Fruit fly (Drosophila melanogaster) whole organism, embryonic: ENCODE results near the gene CG6040.

Source experiments
- B-H1 ChIP-seq: fragments of 200-800 bp; sonication (Bioruptor generic); IDR thresholded peaks from 3 replicates; pipeline ENCODE4 v1.3.6; 2022; ENCODE audit warnings: missing biosample characterization, missing genetic modification characterization
- CG10321 ChIP-seq: fragments of 200-800 bp; sonication (Bioruptor generic); IDR thresholded peaks from 2 replicates; pipeline ENCODE4 v1.3.6; 2022; ENCODE audit warnings: missing biosample characterization, missing genetic modification characterization
- CG11085 ChIP-seq: fragments of 200-800 bp; sonication (Bioruptor generic); IDR thresholded peaks from 2 replicates; pipeline ENCODE4 v1.3.6; 2022; ENCODE audit warnings: missing biosample characterization, missing genetic modification characterization
- CG11696 ChIP-seq: fragments of 200-800 bp; sonication (Bioruptor generic); IDR thresholded peaks from 2 replicates; pipeline ENCODE4 v1.3.6; 2022; ENCODE audit warnings: missing biosample characterization, missing genetic modification characterization
- CG12155 ChIP-seq: fragments of 200-800 bp; sonication (Bioruptor generic); optimal IDR thresholded peaks from 3 replicates; lab custom pipeline; 2016; ENCODE audit warnings: missing biosample characterization, missing genetic modification characterization
- CG13296 ChIP-seq: fragments of 200-800 bp; sonication (Bioruptor generic); optimal IDR thresholded peaks from 3 replicates; lab custom pipeline; 2018; ENCODE audit warnings: missing biosample characterization, mild to moderate bottlenecking, missing genetic modification characterization
- CG14710 ChIP-seq: fragments of 200-800 bp; sonication (Bioruptor generic); optimal IDR thresholded peaks from 3 replicates; lab custom pipeline; 2019; ENCODE audit warnings: missing biosample characterization, mild to moderate bottlenecking, missing genetic modification characterization, moderate library complexity
- CG17359 ChIP-seq: fragments of 200-800 bp; sonication (Bioruptor generic); optimal IDR thresholded peaks from 3 replicates; lab custom pipeline; 2018; ENCODE audit warnings: missing biosample characterization, mild to moderate bottlenecking, missing genetic modification characterization, moderate library complexity
- CG17385 ChIP-seq: fragments of 200-800 bp; sonication (Bioruptor generic); optimal IDR thresholded peaks from 3 replicates; lab custom pipeline; 2018; ENCODE audit warnings: missing biosample characterization, mild to moderate bottlenecking, missing genetic modification characterization
- CG18619 ChIP-seq: fragments of 200-800 bp; sonication (Bioruptor generic); optimal IDR thresholded peaks from 3 replicates; lab custom pipeline; 2017; ENCODE audit warnings: missing biosample characterization, mild to moderate bottlenecking, missing genetic modification characterization
- CG2199 ChIP-seq: fragments of 200-800 bp; sonication (Bioruptor generic); IDR thresholded peaks from 3 replicates; pipeline ENCODE4 v1.3.6; 2022; ENCODE audit warnings: missing biosample characterization, missing genetic modification characterization
- CG6854 ChIP-seq: fragments of 200-800 bp; sonication (Bioruptor generic); optimal IDR thresholded peaks from 3 replicates; lab custom pipeline; 2017; ENCODE audit warnings: missing biosample characterization, mild to moderate bottlenecking, missing genetic modification characterization
- CG7271 ChIP-seq: fragments of 200-800 bp; sonication (Bioruptor generic); optimal IDR thresholded peaks from 2 replicates; lab custom pipeline; 2018; ENCODE audit warnings: missing biosample characterization, mild to moderate bottlenecking, missing genetic modification characterization, moderate library complexity
- CG7357 ChIP-seq: fragments of 200-800 bp; sonication (Bioruptor generic); IDR thresholded peaks from 3 replicates; pipeline ENCODE4 v1.3.6; 2022; ENCODE audit warnings: missing biosample characterization, missing genetic modification characterization
- CG7745 ChIP-seq: fragments of 200-800 bp; sonication (Bioruptor generic); optimal IDR thresholded peaks from 2 replicates; lab custom pipeline; 2018; ENCODE audit warnings: missing biosample characterization, mild to moderate bottlenecking, missing genetic modification characterization, moderate library complexity
- CG7839 ChIP-seq: fragments of 200-800 bp; sonication (Bioruptor generic); optimal IDR thresholded peaks from 3 replicates; lab custom pipeline; 2018; ENCODE audit warnings: missing biosample characterization, mild to moderate bottlenecking, missing genetic modification characterization, moderate library complexity
- CG8359 ChIP-seq: fragments of 200-800 bp; sonication (Bioruptor generic); optimal IDR thresholded peaks from 2 replicates; lab custom pipeline; 2017; ENCODE audit warnings: missing biosample characterization, mild to moderate bottlenecking, missing genetic modification characterization, borderline replicate concordance
- CG8924 ChIP-seq: fragments of 200-800 bp; optimal IDR thresholded peaks from 3 replicates; lab custom pipeline; 2019; ENCODE audit warnings: missing biosample characterization, mild to moderate bottlenecking, missing genetic modification characterization, moderate library complexity
- CG8944 ChIP-seq: fragments of 200-800 bp; sonication (Bioruptor generic); optimal IDR thresholded peaks from 3 replicates; lab custom pipeline; 2016; ENCODE audit warnings: missing biosample characterization, missing genetic modification characterization
- CG9215 ChIP-seq: fragments of 200-800 bp; sonication (Bioruptor generic); IDR thresholded peaks from 2 replicates; pipeline ENCODE4 v1.3.6; 2022; ENCODE audit warnings: missing biosample characterization, missing genetic modification characterization
- E2f2 ChIP-seq: fragments of 200-800 bp; sonication (Bioruptor generic); IDR thresholded peaks from 2 replicates; pipeline ENCODE4 v1.3.6; 2022; ENCODE audit warnings: missing biosample characterization, missing genetic modification characterization
- Fer3 ChIP-seq: fragments of 200-800 bp; sonication (Bioruptor generic); optimal IDR thresholded peaks from 2 replicates; lab custom pipeline; 2018; ENCODE audit warnings: missing biosample characterization, mild to moderate bottlenecking, missing genetic modification characterization, moderate library complexity
- H2.0 ChIP-seq: fragments of 200-800 bp; sonication (Bioruptor generic); IDR thresholded peaks from 2 replicates; pipeline ENCODE4 v1.3.6; 2022; ENCODE audit warnings: missing biosample characterization, missing genetic modification characterization
- HLH4C ChIP-seq: fragments of 200-800 bp; sonication (Bioruptor generic); IDR thresholded peaks from 3 replicates; pipeline ENCODE4 v1.3.6; 2022; ENCODE audit warnings: missing biosample characterization, missing genetic modification characterization; ENCODE audit not compliant: partially characterized antibody
- Hey ChIP-seq: fragments of 200-800 bp; sonication (Bioruptor generic); optimal IDR thresholded peaks from 3 replicates; lab custom pipeline; 2018; ENCODE audit warnings: missing biosample characterization, mild to moderate bottlenecking, missing genetic modification characterization
- Jarid2 ChIP-seq: fragments of 200-800 bp; sonication (Bioruptor generic); optimal IDR thresholded peaks from 3 replicates; lab custom pipeline; 2017; ENCODE audit warnings: mild to moderate bottlenecking, missing biosample characterization, missing genetic modification reagents, missing genetic modification characterization
- Kr ChIP-seq: fragments of 200-800 bp; sonication (Bioruptor generic); optimal IDR thresholded peaks from 2 replicates; lab custom pipeline; 2017; ENCODE audit warnings: missing biosample characterization, mild to moderate bottlenecking, missing genetic modification characterization
- NC2α ChIP-seq: fragments of 200-800 bp; sonication (Bioruptor generic); optimal IDR thresholded peaks from 2 replicates; lab custom pipeline; 2016; ENCODE audit warnings: missing biosample characterization, missing genetic modification characterization
- PHDP ChIP-seq: fragments of 200-800 bp; sonication (Bioruptor generic); optimal IDR thresholded peaks from 3 replicates; lab custom pipeline; 2018; ENCODE audit warnings: missing biosample characterization, mild to moderate bottlenecking, missing genetic modification characterization, moderate library complexity
- Pdp1 ChIP-seq, 2 experiments: fragments of 200-800 bp; sonication (Bioruptor generic); optimal IDR thresholded peaks; 3 replicates each; lab custom pipeline; 2016; ENCODE audit warnings: missing biosample characterization in 2 of 2, missing genetic modification characterization in 2 of 2, mild to moderate bottlenecking in 1 of 2, moderate library complexity in 1 of 2
- Poxn ChIP-seq: fragments of 200-800 bp; sonication (Bioruptor generic); IDR thresholded peaks from 2 replicates; pipeline ENCODE4 v1.3.6; 2022; ENCODE audit warnings: missing biosample characterization, missing genetic modification characterization
- Sox102F ChIP-seq: fragments of 200-800 bp; sonication (Bioruptor generic); optimal IDR thresholded peaks from 2 replicates; lab custom pipeline; 2018; ENCODE audit warnings: missing biosample characterization, mild to moderate bottlenecking, missing genetic modification characterization, moderate library complexity
- Stat92E ChIP-seq, 3 experiments: fragments of >200 bp in 2 of 3; fragments of 200-800 bp in 1 of 3; sonication (Bioruptor generic) in 1 of 3; optimal IDR thresholded peaks; 2 replicates each; lab custom pipeline; 2017 to 2019; ENCODE audit warnings: missing biosample characterization in 3 of 3, missing genetic modification characterization in 3 of 3, mild to moderate bottlenecking in 1 of 3, moderate library complexity in 1 of 3
- TFAM ChIP-seq: fragments of 200-800 bp; sonication (Bioruptor generic); optimal IDR thresholded peaks from 2 replicates; lab custom pipeline; 2017; ENCODE audit warnings: missing biosample characterization, missing genetic modification characterization, inconsistent platforms
- ato ChIP-seq: fragments of 200-800 bp; sonication (Bioruptor generic); IDR thresholded peaks from 2 replicates; pipeline ENCODE4 v1.3.6; 2022; ENCODE audit warnings: missing biosample characterization, missing genetic modification characterization; ENCODE audit not compliant: partially characterized antibody
- exex ChIP-seq: fragments of 200-800 bp; sonication (Bioruptor generic); optimal IDR thresholded peaks from 4 replicates; lab custom pipeline; 2018; ENCODE audit warnings: missing biosample characterization, mild to moderate bottlenecking, missing genetic modification characterization, moderate library complexity
- lab ChIP-seq: fragments of 200-800 bp; sonication (Bioruptor generic); optimal IDR thresholded peaks from 3 replicates; lab custom pipeline; 2017; ENCODE audit warnings: missing biosample characterization, missing genetic modification characterization, mild to moderate bottlenecking, moderate library complexity, missing genetic modification reagents
- lmd ChIP-seq: fragments of 200-800 bp; sonication (Bioruptor generic); IDR thresholded peaks from 2 replicates; pipeline ENCODE4 v1.3.6; 2022; ENCODE audit warnings: missing biosample characterization, missing genetic modification characterization
- lov ChIP-seq, 2 experiments: fragments of 200-800 bp in 1 of 2; fragments of >200 bp in 1 of 2; sonication (Bioruptor generic) in 1 of 2; IDR thresholded peaks in 1 of 2; optimal IDR thresholded peaks in 1 of 2; 2 replicates in 1 of 2; 3 replicates in 1 of 2; pipeline versions ENCODE4 v1.3.6 to Lab custom; 2017 to 2022; ENCODE audit warnings: missing biosample characterization in 1 of 2, missing genetic modification characterization in 1 of 2
- onecut ChIP-seq: fragments of 200-800 bp; sonication (Bioruptor generic); IDR thresholded peaks from 2 replicates; pipeline ENCODE4 v1.3.6; 2022; ENCODE audit warnings: missing biosample characterization, missing genetic modification characterization
- pum ChIP-seq: fragments of 200-800 bp; sonication (Bioruptor generic); optimal IDR thresholded peaks from 2 replicates; lab custom pipeline; 2016; ENCODE audit warnings: missing biosample characterization, missing genetic modification characterization
- sna ChIP-seq: fragments of 200-800 bp; sonication (Bioruptor generic); IDR thresholded peaks from 2 replicates; pipeline ENCODE4 v1.3.6; 2022; ENCODE audit warnings: missing biosample characterization, missing genetic modification characterization; ENCODE audit not compliant: partially characterized antibody
- tio ChIP-seq: fragments of 200-800 bp; sonication (Bioruptor generic); optimal IDR thresholded peaks from 2 replicates; lab custom pipeline; 2017; ENCODE audit warnings: missing biosample characterization, missing genetic modification characterization, inconsistent platforms
- usp ChIP-seq: fragments of >200 bp; optimal IDR thresholded peaks from 2 replicates; lab custom pipeline; 2017; ENCODE audit warnings: missing biosample characterization, missing genetic modification characterization
- vvl ChIP-seq: fragments of 200-800 bp; sonication (Bioruptor generic); IDR thresholded peaks from 2 replicates; pipeline ENCODE4 v1.3.6; 2022; ENCODE audit warnings: missing biosample characterization, missing genetic modification characterization
- zen2 ChIP-seq: fragments of 200-800 bp; sonication (Bioruptor generic); IDR thresholded peaks from 3 replicates; pipeline ENCODE4 v1.3.6; 2022; ENCODE audit warnings: missing biosample characterization, missing genetic modification characterization; ENCODE audit not compliant: partially characterized antibody
- zf30C ChIP-seq: fragments of 200-800 bp; sonication (Bioruptor generic); optimal IDR thresholded peaks from 3 replicates; lab custom pipeline; 2018; ENCODE audit warnings: missing biosample characterization, mild to moderate bottlenecking, missing genetic modification characterization
- zfh1 ChIP-seq: fragments of 200-800 bp; sonication (Bioruptor generic); IDR thresholded peaks from 3 replicates; pipeline ENCODE4 v1.3.6; 2022; ENCODE audit warnings: missing biosample characterization, missing genetic modification characterization

Gene CG6040

dm6 chr3R:19156670-19157402 is 60.1 kb downstream of the CG6040 start, which contains the start of gene nanos (continued):
- TF ChIP-seq CG17385 (GFP tag; lab: Kevin White, UChicago) (peak; percentile 34), lab (GFP tag; lab: Kevin White, UChicago) (peak; percentile 76), CG2199 (GFP tag; lab: Robert Waterston, UW) (no peak), E2f2 (GFP tag; lab: Robert Waterston, UW) (peak; percentile 99), ato (GFP tag; lab: Robert Waterston, UW) (peak; percentile 98), CG14710 (peak; percentile 79), lmd (GFP tag; lab: Robert Waterston, UW) (peak; percentile 67), CG8944 (GFP tag; lab: Kevin White, UChicago) (peak; percentile 56), CG18619 (GFP tag; lab: Kevin White, UChicago) (peak; percentile 47), CG7839 (tag; lab: Kevin White, UChicago) (peak; percentile 46), Sox102F (GFP tag; lab: Kevin White, UChicago) (no peak), zf30C (GFP tag; lab: Kevin White, UChicago) (no peak), pum (GFP tag; lab: Kevin White, UChicago) (peak; percentile 59), NC2α (GFP tag; lab: Kevin White, UChicago) (peak; percentile 36), sna (GFP tag; lab: Robert Waterston, UW) (peak; percentile 98), CG8359 (GFP tag; lab: Kevin White, UChicago) (no peak), TFAM (GFP tag; lab: Kevin White, UChicago) (no peak), Pdp1 (GFP tag; optimal IDR thresholded peaks at IDR 0.05; lab: Kevin White, UChicago) (peak; percentile 57 to 99), Stat92E (GFP tag; optimal IDR thresholded peaks at IDR 0.05; lab: Kevin White, UChicago) (no peak), Hey (tag; lab: Kevin White, UChicago) (peak; percentile 39), B-H1 (GFP tag; lab: Robert Waterston, UW) (no peak), HLH4C (peak; percentile 95), Jarid2 (GFP tag; lab: Kevin White, UChicago) (no peak), zen2 (GFP tag; lab: Robert Waterston, UW) (peak; percentile 99), tio (GFP tag; lab: Kevin White, UChicago) (no peak), CG11696 (GFP tag; lab: Robert Waterston, UW) (no peak), CG12155 (GFP tag; lab: Kevin White, UChicago) (peak; percentile 52), CG13296 (GFP tag; lab: Kevin White, UChicago) (peak; percentile 45), CG6854 (GFP tag; lab: Kevin White, UChicago) (no peak), CG8924 (tag; lab: Kevin White, UChicago) (peak; percentile 21), CG7271 (tag; lab: Kevin White, UChicago) (no peak), zfh1 (GFP tag; lab: Robert Waterston, UW) (peak; percentile 74), H2.0 (GFP tag; lab: Robert Waterston, UW) (peak; percentile 59; the same call in 1 of the 2 replicates), usp (no peak), exex (no peak), CG17359 (tag; lab: Kevin White, UChicago) (peak; percentile 31), CG9215 (peak; percentile 59), CG7357 (GFP tag; lab: Robert Waterston, UW) (no peak), Kr (GFP tag; lab: Kevin White, UChicago) (no peak), lov (optimal IDR thresholded peaks at IDR 0.05; lab: Kevin White, UChicago) (no peak), lov (GFP tag; IDR thresholded peaks at IDR 0.05; lab: Robert Waterston, UW) (0 out of 3 replicates have a peak, but pooled peaks have one; percentile 53), vvl (GFP tag; lab: Robert Waterston, UW) (peak; percentile 66), CG11085 (GFP tag; lab: Robert Waterston, UW) (peak; percentile 57; the same call in 1 of the 2 replicates), onecut (GFP tag; lab: Robert Waterston, UW) (no peak), CG10321 (0 out of 2 replicates have a peak, but pooled peaks have one; percentile 29), PHDP (tag; lab: Kevin White, UChicago) (peak; percentile 27), Fer3 (tag; lab: Kevin White, UChicago) (peak; percentile 50), Poxn (GFP tag; lab: Robert Waterston, UW) (no peak; the same call in 1 of the 2 replicates), CG7745 (tag; lab: Kevin White, UChicago) (no peak)
